Worm (Caenorhabditis elegans) whole organism, dauer: Measurements from ENCODE around the gene srh-258.
"Not testable (repeated sequence)": the region's sequence is repeated elsewhere in the genome, so short reads cannot be mapped to it uniquely, and the experiment has no call there.

Experiments
- unc-62 ChIP-seq: sonication (generic microtip); optimal IDR thresholded peaks from 2 replicates; lab custom pipeline; 2017; ENCODE audit warnings: missing biosample characterization, missing genetic modification reagents, missing genetic modification characterization

Gene srh-258

DNA sequence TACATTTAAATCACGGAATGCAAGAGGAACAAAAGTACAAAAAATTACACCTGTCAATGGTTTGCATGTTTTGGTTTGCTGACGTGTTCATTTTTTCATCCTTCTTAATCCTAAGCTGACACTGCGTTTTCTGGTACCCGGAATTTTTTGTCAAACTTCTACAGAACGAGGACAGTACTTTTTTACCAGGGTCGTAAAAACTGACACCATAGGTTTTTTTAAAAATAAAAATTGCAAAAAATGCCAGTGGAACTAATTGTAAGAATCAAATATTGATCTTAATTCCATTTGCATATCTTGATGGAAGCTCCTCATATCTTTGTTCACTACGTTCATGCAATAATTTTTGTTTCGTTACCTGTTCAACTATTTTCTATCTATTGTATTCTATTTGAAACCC lies at the start of gene srh-258:
srh-258 (plus strand) TSS at position 301 of the 400 bp plus-strand sequence.
- TF ChIP-seq unc-62 (GFP tag; lab: Kevin White, UChicago) = no peak

DNA sequence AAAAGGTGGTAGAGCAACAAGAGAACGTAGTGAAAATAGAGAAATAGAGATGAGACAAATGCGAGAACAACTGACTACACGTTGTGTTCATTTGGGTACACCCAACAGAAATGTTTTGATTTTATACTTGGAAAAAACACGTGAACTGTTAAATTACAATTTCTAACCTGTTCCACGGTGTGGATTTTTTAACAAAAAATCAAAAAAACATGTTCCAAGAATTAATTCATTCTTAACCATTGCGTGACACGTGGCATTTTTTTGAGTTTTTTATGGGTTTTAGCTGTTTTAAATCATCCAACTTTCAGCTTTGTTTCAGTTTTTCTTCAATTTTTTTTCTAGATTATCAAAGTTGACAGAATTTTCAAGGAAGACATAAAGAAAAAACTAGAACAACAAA lies 43.5 kb upstream of the srh-258 start, which contains the start of gene ech-1.1:
ech-1.1 (minus strand) TSS at position 101 of the 400 bp plus-strand sequence.
- TF ChIP-seq unc-62 (GFP tag; lab: Kevin White, UChicago) = not testable (repeated sequence)

DNA sequence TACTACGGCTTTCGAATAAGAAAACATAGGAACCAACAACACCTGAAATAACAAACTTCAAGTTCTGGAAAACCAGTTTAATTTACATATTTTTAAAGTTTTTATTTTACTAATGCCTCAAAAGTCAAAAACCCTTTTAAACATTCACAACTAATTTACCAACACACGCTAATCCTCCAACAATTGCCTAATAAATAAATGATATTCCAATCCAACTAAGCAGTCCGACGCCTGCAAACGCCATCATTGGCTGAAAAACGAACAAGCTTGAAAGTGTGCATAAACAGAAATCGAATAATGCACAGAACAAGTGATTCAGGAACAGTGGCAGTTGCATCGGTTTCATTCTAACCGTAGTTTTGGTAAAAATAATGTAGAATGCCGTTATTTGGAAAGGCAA lies 37.2 kb upstream of the srh-258 start:
- TF ChIP-seq unc-62 (GFP tag; lab: Kevin White, UChicago) = no peak

- TF ChIP-seq unc-62 (GFP tag; lab: Kevin White, UChicago) = no peak
These were observed 35.3 kb upstream of the srh-258 start, which contains the start of gene nhr-269 for ce11 chrV:15369707-15370106. Gene nhr-269 (minus strand): TSS chrV:15369807.

DNA sequence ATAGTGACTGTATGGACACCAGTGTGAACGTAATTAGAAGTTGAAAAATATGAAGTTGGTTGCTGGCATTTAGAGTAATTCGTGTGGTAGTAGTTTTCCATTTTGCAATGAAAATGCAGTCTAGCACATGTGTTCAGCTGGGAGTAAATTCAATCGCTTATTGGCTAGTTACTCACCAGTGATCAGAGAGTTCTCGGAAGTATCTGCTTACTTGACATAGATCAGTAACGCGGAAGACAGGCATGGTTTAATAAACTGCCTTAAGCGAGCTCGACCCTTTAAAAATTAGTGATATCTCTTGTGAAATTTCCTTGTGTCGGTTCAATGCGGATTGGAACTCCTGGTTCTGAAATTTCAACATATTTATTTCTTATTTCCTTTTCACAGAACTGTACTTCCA lies 28.7 kb upstream of the srh-258 start, which contains the start of gene srh-52:
srh-52 (minus strand) TSS at position 101 of the 400 bp plus-strand sequence.
- TF ChIP-seq unc-62 (GFP tag; lab: Kevin White, UChicago) = no peak

ce11 chrV:15377903-15378302 lies 27.1 kb upstream of the srh-258 start, which contains the start of gene srh-122:
Gene srh-122 (minus strand): TSS chrV:15378003.
- TF ChIP-seq unc-62 (GFP tag; lab: Kevin White, UChicago) = no peak

DNA sequence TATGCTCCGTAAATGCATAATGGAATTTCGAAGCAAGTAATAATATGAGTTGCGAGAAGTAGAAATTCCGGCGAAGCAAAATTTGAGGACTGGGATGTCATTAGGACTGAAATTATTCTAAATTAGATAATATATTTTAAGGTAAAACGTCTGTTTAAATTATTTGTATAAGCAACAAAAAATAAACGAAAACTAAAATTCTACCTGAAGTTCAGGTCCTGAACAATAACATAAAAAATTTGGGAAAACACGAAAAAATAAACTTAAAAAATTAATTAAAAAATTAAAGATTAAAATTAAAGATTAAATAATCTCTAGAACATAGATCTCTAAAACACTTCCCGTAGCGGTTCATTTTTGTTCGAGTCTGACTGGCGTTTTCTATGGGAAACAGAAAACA lies 25.1 kb upstream of the srh-258 start, which contains the start of gene srh-251:
srh-251 (minus strand) TSS at position 101 of the 400 bp plus-strand sequence.
- TF ChIP-seq unc-62 (GFP tag; lab: Kevin White, UChicago) = no peak

DNA sequence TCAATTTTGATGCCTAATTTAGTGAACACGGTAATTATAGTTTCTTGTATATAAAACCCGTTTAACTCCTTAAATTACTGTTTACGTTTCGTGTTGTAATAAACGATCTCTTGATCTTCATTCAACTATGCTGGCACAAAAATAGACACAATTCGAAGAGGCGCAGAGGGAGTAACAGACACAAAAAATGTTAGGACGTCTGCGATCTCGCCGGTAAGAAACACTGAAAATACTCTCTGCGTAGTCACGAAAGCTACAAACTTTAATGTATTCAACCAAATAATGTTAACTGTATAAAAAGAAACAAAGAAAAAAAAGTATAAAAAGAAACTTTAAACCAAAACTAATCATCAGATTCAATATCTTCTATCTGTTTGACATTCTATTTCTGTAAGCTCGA lies 24.1 kb upstream of the srh-258 start, which contains the start of gene dhs-23:
dhs-23 (plus strand) TSS at position 363 of the 400 bp plus-strand sequence.
- TF ChIP-seq unc-62 (GFP tag; lab: Kevin White, UChicago) = no peak

- no peak for TF ChIP-seq unc-62 (GFP tag; lab: Kevin White, UChicago)
These were observed 21.2 kb upstream of the srh-258 start, which contains the start of gene str-88 for ce11 chrV:15383739-15384138. Gene str-88 (minus strand): TSS chrV:15383839.

- TF ChIP-seq unc-62 (GFP tag; lab: Kevin White, UChicago) = no peak
These were observed 20.2 kb upstream of the srh-258 start, which contains the start of gene str-102 for ce11 chrV:15384733-15385132. Gene str-102 (plus strand): TSS chrV:15385033.

DNA sequence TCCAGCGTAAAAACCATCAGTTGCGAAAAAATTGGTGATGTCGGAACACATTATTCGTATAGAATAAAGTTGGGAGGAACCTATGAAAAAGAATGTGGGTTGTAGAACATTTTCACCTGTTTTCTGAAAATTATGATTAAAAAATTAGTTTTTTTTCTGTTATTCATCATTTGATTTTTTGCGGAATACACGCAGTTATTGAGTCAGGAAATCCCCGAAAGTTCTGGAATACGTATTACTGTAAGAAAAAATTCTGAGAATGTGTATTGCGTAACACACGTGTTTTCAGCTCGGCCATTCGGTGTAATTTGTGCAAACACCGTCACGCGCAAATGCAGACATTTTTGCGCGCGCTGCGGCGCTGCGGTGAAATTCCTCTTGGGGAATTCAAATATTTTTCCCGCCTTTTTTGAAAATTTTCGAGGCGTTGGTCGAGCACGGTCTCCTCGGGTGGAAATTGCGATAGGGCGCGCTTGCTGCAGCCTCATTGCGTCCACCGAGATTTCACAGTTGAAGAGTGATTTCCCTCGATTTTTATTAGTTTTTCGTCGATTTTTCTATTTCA lies 16.1 kb upstream of the srh-258 start, which contains the start of gene srh-170:
srh-170 (minus strand) TSS at position 51 of the 565 bp plus-strand sequence.
- no peak for TF ChIP-seq unc-62 (GFP tag; lab: Kevin White, UChicago)

DNA sequence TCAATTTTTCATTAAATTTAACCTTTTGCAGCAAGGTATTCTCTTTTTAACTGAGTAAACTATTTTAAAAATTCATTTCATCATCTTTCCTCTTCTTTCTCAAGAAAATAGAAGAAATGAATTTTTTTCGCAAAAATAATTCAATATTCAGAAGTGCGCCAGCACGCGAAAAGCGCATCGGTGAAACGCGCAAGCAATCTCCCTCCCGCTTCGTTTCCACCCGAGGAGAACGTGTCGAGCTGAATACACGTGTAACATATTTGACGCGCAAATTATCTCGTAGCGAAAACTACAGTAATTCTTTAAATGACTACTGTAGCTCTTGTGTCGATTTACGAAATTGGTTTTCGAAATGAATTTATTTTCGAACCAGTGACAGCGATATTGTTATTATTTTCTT lies 12.9 kb upstream of the srh-258 start:
- no peak for TF ChIP-seq unc-62 (GFP tag; lab: Kevin White, UChicago)

DNA sequence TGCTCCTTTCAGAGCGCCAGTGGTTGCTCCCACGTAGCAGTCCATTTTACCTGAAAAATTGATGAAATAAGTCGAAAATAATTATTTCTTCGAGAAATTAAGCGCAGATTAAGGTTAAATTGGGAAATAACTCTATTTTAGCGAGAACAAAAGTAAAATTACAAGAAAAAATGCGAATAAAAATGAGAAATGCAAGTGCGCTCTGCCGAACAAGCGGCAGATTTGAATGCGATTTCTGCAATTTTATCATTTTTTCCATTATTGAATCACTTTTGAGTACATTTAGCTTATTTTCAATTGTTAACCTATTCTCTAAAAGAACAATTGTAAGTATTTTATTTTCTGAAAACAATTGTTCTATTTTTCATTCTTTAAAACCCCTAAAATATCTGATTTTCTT lies 10.1 kb upstream of the srh-258 start, which contains the start of gene T06E6.1:
T06E6.1 (minus strand) TSS at position 56 of the 400 bp plus-strand sequence.
- TF ChIP-seq unc-62 (GFP tag; lab: Kevin White, UChicago) = no peak

- TF ChIP-seq unc-62 (GFP tag; lab: Kevin White, UChicago) = no peak
These were observed 9.6 kb upstream of the srh-258 start, which contains the start of gene cyb-3 for ce11 chrV:15395347-15395746. Gene cyb-3 (plus strand): TSS chrV:15395696.

ce11 chrV:15397139-15397538 lies 7.8 kb upstream of the srh-258 start:
- no peak for TF ChIP-seq unc-62 (GFP tag; lab: Kevin White, UChicago)

ce11 chrV:15398728-15399127 lies 6.2 kb upstream of the srh-258 start, which contains the start of gene fbxa-199:
Gene fbxa-199 (minus strand): TSS chrV:15398828.
- TF ChIP-seq unc-62 (GFP tag; lab: Kevin White, UChicago) = no peak
